Worm (Caenorhabditis elegans) whole organism, L4 larva: ENCODE measurements around the gene mrpl-18.

ENCODE experiments used
- F37D6.2 ChIP-seq: sonication (generic microtip); optimal IDR thresholded peaks from 2 replicates; lab custom pipeline; 2016; ENCODE audit warnings: mild to moderate bottlenecking, missing genetic modification characterization, missing compliant biosample characterization
- T20F7.1 ChIP-seq: fragments of 200-800 bp; sonication (Bioruptor generic); optimal IDR thresholded peaks from 2 replicates; lab custom pipeline; 2018; ENCODE audit warnings: mild to moderate bottlenecking, missing genetic modification characterization, missing compliant biosample characterization
- lim-7 ChIP-seq: fragments of 200-800 bp; sonication (Bioruptor generic); IDR thresholded peaks from 2 replicates; pipeline ENCODE4 v1.3.6; 2022; ENCODE audit warnings: missing genetic modification characterization, missing compliant biosample characterization
- madf-5 ChIP-seq, 2 experiments: fragments of 200-800 bp; sonication (Bioruptor generic); IDR thresholded peaks; 2 replicates each; pipeline ENCODE4 v1.3.6; 2022; ENCODE audit warnings: missing compliant biosample characterization in 2 of 2, missing genetic modification characterization in 2 of 2
- nhr-11 ChIP-seq: fragments of 150-350 bp; optimal IDR thresholded peaks from 2 replicates; lab custom pipeline; 2014; ENCODE audit warnings: missing biosample characterization, missing genetic modification characterization
- nhr-6 ChIP-seq: fragments of 150-350 bp; optimal IDR thresholded peaks from 2 replicates; lab custom pipeline; 2014; ENCODE audit warnings: missing biosample characterization, missing genetic modification characterization
- nhr-77 ChIP-seq: fragments of 150-350 bp; optimal IDR thresholded peaks from 2 replicates; lab custom pipeline; 2014; ENCODE audit warnings: missing biosample characterization, missing genetic modification characterization
- rbr-2 ChIP-seq: sonication (generic microtip); optimal IDR thresholded peaks from 2 replicates; lab custom pipeline; 2016; ENCODE audit warnings: missing genotype, missing genetic modification characterization, missing compliant biosample characterization
- snpc-1.2 ChIP-seq: fragments of 200-800 bp; sonication (Bioruptor generic); IDR thresholded peaks from 2 replicates; pipeline ENCODE4 v1.3.6; 2022; ENCODE audit warnings: missing genetic modification reagents, missing genetic modification characterization, missing compliant biosample characterization
- unc-62 ChIP-seq, 3 experiments: fragments of 150-350 bp in 1 of 3; sonication (generic microtip); optimal IDR thresholded peaks in 2 of 3; peaks in 1 of 3; 1 replicate in 1 of 3; 2 replicates in 2 of 3; lab custom pipeline; 2014 to 2017; ENCODE audit warnings: missing biosample characterization in 3 of 3, missing genetic modification characterization in 3 of 3, missing genetic modification reagents in 3 of 3, missing genotype in 1 of 3

DNA sequence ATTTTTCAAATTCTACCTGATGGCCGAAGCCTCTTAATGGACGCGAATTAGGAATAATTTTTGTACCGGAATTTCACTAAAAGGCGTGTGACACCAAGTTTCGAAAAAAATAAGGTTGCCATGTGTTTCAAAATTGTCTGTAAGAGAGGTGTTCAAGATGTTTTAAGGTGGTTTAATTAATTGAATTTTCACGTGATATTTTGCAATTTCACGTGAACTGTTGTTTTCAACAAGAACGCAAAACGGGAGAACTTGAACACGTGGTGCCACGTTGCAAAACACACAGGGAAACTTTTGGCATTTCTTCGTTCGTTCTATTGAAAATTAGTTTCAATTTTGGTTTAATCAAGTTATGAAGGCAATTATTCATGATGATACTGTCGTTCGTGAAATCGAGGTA, 36.8 kb downstream of the mrpl-18 start, which contains the start of gene spc-2:
- TF ChIP-seq rbr-2 (no peak), nhr-11 (tag; lab: Kevin White, UChicago) (no peak), nhr-77 (tag; lab: Kevin White, UChicago) (no peak), madf-5 (GFP tag; IDR thresholded peaks at IDR 0.05; lab: Robert Waterston, UW) (no peak), unc-62 (GFP tag; optimal IDR thresholded peaks at IDR 0.05 in 1 of 2; lab: Kevin White, UChicago) (no peak), unc-62 (tag; optimal IDR thresholded peaks at IDR 0.05; lab: Kevin White, UChicago) (no peak), snpc-1.2 (GFP tag; lab: Robert Waterston, UW) (no peak), F37D6.2 (no peak), T20F7.1 (GFP tag; lab: Kevin White, UChicago) (no peak), lim-7 (no peak), nhr-6 (tag; lab: Kevin White, UChicago) (no peak)
